Worm (Caenorhabditis elegans): Measurements from ENCODE around the gene zyx-1.
"Not testable (repeated sequence)": the region's sequence is repeated elsewhere in the genome, so short reads cannot be mapped to it uniquely, and the experiment has no call there.

zyx-1 gene

ce11 chrII:13031649-13032191 is 25.0 kb upstream of the zyx-1 start, which contains the start of gene F18A11.2:
Gene F18A11.2 (plus strand): TSS chrII:13031699.
- not testable (repeated sequence) for TF ChIP-seq nhr-6 (tag; optimal IDR thresholded peaks at IDR 0.05); nhr-21 (tag; optimal IDR thresholded peaks at IDR 0.05); ama-1 (optimal IDR thresholded peaks at IDR 0.05)

- TF ChIP-seq C34F6.9 (tag; optimal IDR thresholded peaks at IDR 0.05), result peak; percentile 57
- TF ChIP-seq gmeb-1 (tag; optimal IDR thresholded peaks at IDR 0.05), result no peak
- TF ChIP-seq nhr-129 (tag; optimal IDR thresholded peaks at IDR 0.05), result peak; percentile 31
- no peak for TF ChIP-seq F13H6.1 (tag; optimal IDR thresholded peaks at IDR 0.05)
- no peak for TF ChIP-seq elt-3 (tag; optimal IDR thresholded peaks at IDR 0.05)
- no peak for TF ChIP-seq unc-62 (GFP tag; optimal IDR thresholded peaks at IDR 0.05)
- peak in 1 of 2 experiments; percentile 28 for TF ChIP-seq lsy-2 (tag; optimal IDR thresholded peaks at IDR 0.05)
- TF ChIP-seq nhr-6 (tag; optimal IDR thresholded peaks at IDR 0.05), result no peak
- no peak for TF ChIP-seq nhr-21 (tag; optimal IDR thresholded peaks at IDR 0.05)
- no peak for TF ChIP-seq egl-27 (tag; optimal IDR thresholded peaks at IDR 0.05)
- TF ChIP-seq snpc-4 (tag; optimal IDR thresholded peaks at IDR 0.05), result no peak
- TF ChIP-seq ceh-16 (tag; optimal IDR thresholded peaks at IDR 0.05), result no peak
- no peak for TF ChIP-seq zag-1 (tag; optimal IDR thresholded peaks at IDR 0.05)
- TF ChIP-seq unc-55 (GFP tag; optimal IDR thresholded peaks at IDR 0.05), result peak; percentile 6
- no peak for TF ChIP-seq sma-3 (GFP tag; optimal IDR thresholded peaks at IDR 0.05)
- peak; percentile 45 for TF ChIP-seq crh-2 (tag; optimal IDR thresholded peaks at IDR 0.05)
- no peak for TF ChIP-seq R02D3.7 (tag; optimal IDR thresholded peaks at IDR 0.05)
These were observed 20.0 kb upstream of the zyx-1 start, which contains the start of gene F18A11.3 for ce11 chrII:13036717-13037116. Gene F18A11.3 (minus strand): TSS chrII:13036841.

ce11 chrII:13043433-13044054 is 13.2 kb upstream of the zyx-1 start, which contains the start of gene puf-6:
Gene puf-6 (minus strand): TSS chrII:13043445.
- not testable (repeated sequence) for TF ChIP-seq lin-39 (tag; optimal IDR thresholded peaks at IDR 0.05); elt-3 (tag; optimal IDR thresholded peaks at IDR 0.05); unc-62 (GFP tag; optimal IDR thresholded peaks at IDR 0.05)

DNA sequence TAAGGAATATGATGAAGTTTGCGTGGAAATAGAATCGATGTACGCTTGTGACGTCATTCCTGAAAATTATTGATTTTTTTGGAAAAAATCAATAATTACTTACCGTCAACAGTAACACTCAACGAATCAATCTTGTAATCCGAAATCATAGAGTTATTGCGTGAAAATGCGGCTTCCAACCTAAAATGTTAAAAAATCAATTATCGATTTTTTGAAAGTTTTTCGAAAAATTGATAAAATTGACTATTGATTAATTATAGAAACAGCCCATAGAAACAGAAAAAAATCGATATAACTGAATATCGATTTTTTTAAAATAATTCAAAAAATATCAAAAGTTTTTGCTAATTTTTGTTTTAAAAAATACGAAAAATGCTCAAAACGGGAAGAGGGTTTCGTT is 9.6 kb upstream of the zyx-1 start, which contains the start of gene F42G4.7:
Gene F42G4.7 (minus strand): TSS at position 185 of the 400 bp plus-strand sequence.
- not testable (repeated sequence) for TF ChIP-seq unc-62 (GFP tag; optimal IDR thresholded peaks at IDR 0.05); fos-1 (tag; optimal IDR thresholded peaks at IDR 0.05); nhr-237 (tag; optimal IDR thresholded peaks at IDR 0.05)

ce11 chrII:13047609-13048008 is 9.1 kb upstream of the zyx-1 start, which contains the start of gene F42G4.2:
Gene F42G4.2 (plus strand): TSS chrII:13047909.
- not testable (repeated sequence) for TF ChIP-seq unc-62 (GFP tag; optimal IDR thresholded peaks at IDR 0.05); sem-4 (tag; optimal IDR thresholded peaks at IDR 0.05); ZK546.5 (tag; optimal IDR thresholded peaks at IDR 0.05)

DNA sequence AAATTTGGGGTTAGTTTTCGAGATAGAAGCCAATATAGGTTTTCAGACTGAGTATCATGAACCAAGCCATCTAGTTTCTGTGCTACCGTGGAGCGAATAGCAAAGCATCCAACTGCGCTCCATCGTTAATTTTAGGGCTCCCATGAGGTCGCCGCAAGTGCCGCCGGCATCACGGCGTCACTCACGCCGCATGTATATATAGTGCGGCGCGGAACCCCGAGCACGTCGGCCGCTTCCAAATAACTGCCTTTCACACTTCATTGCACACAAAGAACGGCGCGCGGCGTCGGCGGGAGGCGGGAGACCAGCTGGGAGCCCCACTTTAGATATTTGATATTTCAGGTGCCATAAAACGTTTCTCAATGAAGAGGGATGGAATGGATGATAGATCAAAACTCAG is 6.7 kb upstream of the zyx-1 start:
- no peak for TF ChIP-seq nhr-77 (tag; optimal IDR thresholded peaks at IDR 0.05)
- TF ChIP-seq mbf-1 (tag; optimal IDR thresholded peaks at IDR 0.05), result no peak
- no peak for TF ChIP-seq unc-62 (GFP tag; optimal IDR thresholded peaks at IDR 0.05)
- TF ChIP-seq snpc-4 (tag; optimal IDR thresholded peaks at IDR 0.05), result peak; percentile 41
- no peak for TF ChIP-seq ztf-1 (GFP tag; conservative IDR thresholded peaks at IDR 0.05)
- no peak for TF ChIP-seq nhr-10 (tag; optimal IDR thresholded peaks at IDR 0.05)
- TF ChIP-seq ceh-16 (tag; optimal IDR thresholded peaks at IDR 0.05), result no peak
- TF ChIP-seq lin-13 (GFP tag; optimal IDR thresholded peaks at IDR 0.05), result no peak

DNA sequence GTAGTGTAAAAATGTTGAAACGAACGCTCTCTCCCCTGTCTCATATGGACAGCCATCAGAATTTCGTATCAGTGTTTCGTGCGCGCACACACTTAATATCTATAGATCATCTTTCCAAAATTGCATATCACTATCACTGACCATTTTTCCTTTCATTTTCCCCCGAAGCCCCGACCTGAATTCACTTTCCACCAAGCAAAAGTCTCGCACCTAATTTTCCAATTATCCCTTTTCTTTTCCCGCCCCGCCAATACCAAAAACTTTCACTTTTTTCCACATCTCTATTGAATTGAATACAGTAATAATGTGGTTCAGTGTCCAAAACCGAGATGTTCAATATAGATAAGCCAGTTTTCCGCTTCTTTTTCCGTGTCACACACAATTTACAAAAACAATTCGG is 3.3 kb upstream of the zyx-1 start:
- TF ChIP-seq blmp-1 (tag; optimal IDR thresholded peaks at IDR 0.05; ENCODE audit: insufficient read depth) (peak; percentile 52), egl-27 (tag; optimal IDR thresholded peaks at IDR 0.05) (no peak), elt-3 (tag; optimal IDR thresholded peaks at IDR 0.05) (no peak)

All from whole organism, L2 larva.